Fruit fly (Drosophila melanogaster): ENCODE data around the gene CecA1.

dm6 chr3R:30204004-30204603 is 6.6 kb upstream of the CecA1 start:
- TF ChIP-seq usp (GFP tag; optimal IDR thresholded peaks at IDR 0.05), result no peak
- no peak for TF ChIP-seq psq (GFP tag; optimal IDR thresholded peaks at IDR 0.05)
